Fruit fly (Drosophila melanogaster): ENCODE measurements around the gene Lasp.

Lasp gene

dm6 chr3L:16711430-16712228, at the start of gene Lasp, which contains the start of the genes CG43954 and Dab:
TSS of gene Lasp (minus strand) at chr3L:16711677.
TSS of gene CG43954 (minus strand) at chr3L:16711677.
TSS of gene Dab (plus strand) at chr3L:16712126.
- TF ChIP-seq CG17801 (GFP tag; optimal IDR thresholded peaks at IDR 0.05; ENCODE audit: partially characterized antibody): peak; percentile 63

- TF ChIP-seq CG17801 (GFP tag; optimal IDR thresholded peaks at IDR 0.05; ENCODE audit: partially characterized antibody): no peak
Observed at dm6 chr3L:16760274-16760673, 48.8 kb upstream of the Lasp start.

DNA sequence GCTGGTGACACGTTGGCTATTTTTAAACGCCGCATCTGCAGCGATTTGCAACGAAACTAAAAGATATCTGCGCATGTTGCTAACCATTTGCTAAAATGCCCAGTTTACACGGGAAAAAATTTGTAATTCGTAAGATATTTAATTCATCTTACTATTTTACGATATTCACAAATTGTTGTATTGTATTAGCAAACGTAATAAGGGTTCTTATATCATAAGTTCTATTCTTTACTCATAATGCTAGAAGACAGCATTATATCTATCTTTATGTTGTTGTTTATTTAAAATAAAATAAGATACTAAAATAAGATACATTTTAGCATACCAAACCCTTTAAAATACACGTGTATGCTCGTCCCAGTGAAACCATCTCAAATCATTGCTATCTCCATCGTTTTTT, 48.0 kb upstream of the Lasp start:
- no peak for TF ChIP-seq CG17801 (GFP tag; optimal IDR thresholded peaks at IDR 0.05; ENCODE audit: partially characterized antibody)

DNA sequence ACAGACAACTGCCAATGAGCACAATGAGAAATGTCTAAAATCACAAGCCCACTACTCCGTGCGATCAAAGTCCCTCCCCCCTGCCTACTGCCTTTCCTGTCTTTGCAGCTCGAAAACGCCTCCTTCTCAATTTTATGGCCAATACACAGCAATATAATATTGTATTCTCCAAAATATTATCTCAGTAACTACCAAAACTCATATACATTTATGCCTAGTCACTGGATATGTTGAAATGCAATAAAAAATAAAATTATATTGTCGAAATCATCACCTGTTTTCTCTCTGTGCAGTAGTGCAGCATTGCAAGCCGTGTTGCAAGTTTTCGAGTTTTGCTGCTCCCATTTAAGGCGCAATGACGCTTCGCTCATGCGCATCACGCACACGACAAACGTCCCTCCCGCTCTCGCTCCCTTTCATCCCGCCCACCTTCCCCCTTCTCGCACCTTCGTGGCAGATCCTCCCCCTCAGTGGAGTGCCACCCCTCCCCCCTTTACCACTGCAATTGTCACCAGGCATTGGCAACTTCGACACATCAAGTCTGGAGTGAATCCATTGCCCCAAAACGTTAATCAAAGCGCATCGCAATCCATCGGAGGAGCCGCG, 47.1 kb upstream of the Lasp start:
- no peak for TF ChIP-seq CG17801 (GFP tag; optimal IDR thresholded peaks at IDR 0.05; ENCODE audit: partially characterized antibody)

- no peak for TF ChIP-seq CG17801 (GFP tag; optimal IDR thresholded peaks at IDR 0.05; ENCODE audit: partially characterized antibody)
Observed at dm6 chr3L:16755189-16755588, 43.7 kb upstream of the Lasp start, which contains the start of gene CG42852. TSS of gene CG42852 (plus strand) at chr3L:16755489.

dm6 chr3L:16752402-16753096, 41.1 kb upstream of the Lasp start:
- no peak for TF ChIP-seq CG17801 (GFP tag; optimal IDR thresholded peaks at IDR 0.05; ENCODE audit: partially characterized antibody)

DNA sequence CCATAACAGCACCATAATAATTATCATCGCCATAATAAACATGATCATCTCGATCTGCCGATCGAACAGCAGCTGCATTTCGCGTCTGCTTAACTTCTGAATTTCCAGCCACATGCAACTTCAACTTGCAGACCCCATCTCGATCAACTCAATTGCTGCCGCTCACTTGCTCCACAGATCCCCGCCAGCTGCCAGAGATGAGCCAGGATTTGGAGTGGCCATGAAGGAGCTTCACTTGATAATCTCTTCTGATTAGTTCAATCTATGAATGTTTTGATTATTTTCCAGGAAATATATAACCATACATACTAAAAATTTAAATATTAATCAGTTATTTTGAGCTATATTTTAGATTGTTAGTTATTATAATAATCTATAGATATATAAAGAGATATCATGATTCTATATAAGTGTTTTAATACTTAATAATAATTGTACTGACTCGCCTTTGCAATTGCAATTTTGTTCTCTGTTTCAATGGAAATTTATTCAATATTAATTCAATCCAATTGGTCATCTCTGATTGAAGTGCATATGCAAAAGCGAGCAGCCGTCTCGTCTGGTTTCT, 40.1 kb upstream of the Lasp start:
- no peak for TF ChIP-seq CG17801 (GFP tag; optimal IDR thresholded peaks at IDR 0.05; ENCODE audit: partially characterized antibody)

DNA sequence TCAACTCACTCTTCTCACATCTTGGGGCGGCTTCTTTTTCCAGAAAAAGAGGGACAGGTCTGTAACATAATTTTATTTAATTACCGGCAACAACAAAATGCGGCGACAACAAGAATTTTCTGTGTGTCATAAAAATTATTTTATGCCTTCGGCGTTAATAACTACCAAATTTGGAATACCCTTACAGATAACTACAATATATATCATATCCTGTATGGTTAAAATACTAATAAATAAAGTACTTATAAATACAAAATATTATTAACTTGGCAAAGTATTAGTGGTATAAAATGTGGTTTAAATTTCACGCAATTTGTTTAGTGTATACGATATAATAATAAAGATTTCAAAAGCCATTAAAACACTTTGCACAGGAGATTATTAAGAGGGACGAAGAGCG, 39.3 kb upstream of the Lasp start:
- no peak for TF ChIP-seq CG17801 (GFP tag; optimal IDR thresholded peaks at IDR 0.05; ENCODE audit: partially characterized antibody)

dm6 chr3L:16749726-16750125, 38.2 kb upstream of the Lasp start:
- TF ChIP-seq CG17801 (GFP tag; optimal IDR thresholded peaks at IDR 0.05; ENCODE audit: partially characterized antibody): no peak

dm6 chr3L:16748343-16748742, 36.9 kb upstream of the Lasp start:
- no peak for TF ChIP-seq CG17801 (GFP tag; optimal IDR thresholded peaks at IDR 0.05; ENCODE audit: partially characterized antibody)

DNA sequence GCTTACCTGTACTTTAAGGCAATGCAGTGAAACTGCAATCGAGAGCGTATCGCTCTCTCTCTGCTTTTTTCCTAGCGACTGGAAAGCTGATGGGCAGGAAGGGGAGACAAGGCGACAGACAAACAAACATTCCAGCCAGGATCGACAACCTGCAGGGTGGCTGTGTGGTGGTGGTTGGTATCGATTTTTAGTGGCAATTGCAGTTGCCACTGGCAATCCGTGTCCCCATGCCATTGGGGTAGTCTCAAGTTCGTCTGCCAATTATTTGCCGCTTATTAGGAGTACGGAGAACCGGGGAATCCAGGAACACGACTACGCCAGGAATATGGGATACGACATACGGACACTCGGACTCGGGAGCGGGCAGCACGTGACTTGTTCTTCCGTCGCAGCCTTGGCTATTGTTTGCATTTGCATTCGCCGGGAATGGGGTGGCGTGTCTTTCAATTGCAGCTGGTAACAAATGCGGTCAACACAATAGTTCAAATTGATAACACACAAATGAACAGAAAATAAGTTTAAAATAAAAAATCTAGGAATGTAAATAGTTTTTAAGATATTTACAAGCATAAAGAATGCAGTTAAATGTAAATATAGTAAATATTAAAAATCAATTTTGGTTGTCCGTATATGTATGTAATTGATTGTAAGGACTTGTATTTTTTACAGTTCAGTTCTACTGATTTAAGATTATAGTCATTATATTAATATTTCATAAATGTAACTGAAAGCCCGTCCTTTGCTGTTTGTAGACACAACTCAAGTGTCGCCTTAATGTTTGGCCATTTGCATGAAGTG, 35.3 kb upstream of the Lasp start:
- TF ChIP-seq CG17801 (GFP tag; optimal IDR thresholded peaks at IDR 0.05; ENCODE audit: partially characterized antibody): no peak

DNA sequence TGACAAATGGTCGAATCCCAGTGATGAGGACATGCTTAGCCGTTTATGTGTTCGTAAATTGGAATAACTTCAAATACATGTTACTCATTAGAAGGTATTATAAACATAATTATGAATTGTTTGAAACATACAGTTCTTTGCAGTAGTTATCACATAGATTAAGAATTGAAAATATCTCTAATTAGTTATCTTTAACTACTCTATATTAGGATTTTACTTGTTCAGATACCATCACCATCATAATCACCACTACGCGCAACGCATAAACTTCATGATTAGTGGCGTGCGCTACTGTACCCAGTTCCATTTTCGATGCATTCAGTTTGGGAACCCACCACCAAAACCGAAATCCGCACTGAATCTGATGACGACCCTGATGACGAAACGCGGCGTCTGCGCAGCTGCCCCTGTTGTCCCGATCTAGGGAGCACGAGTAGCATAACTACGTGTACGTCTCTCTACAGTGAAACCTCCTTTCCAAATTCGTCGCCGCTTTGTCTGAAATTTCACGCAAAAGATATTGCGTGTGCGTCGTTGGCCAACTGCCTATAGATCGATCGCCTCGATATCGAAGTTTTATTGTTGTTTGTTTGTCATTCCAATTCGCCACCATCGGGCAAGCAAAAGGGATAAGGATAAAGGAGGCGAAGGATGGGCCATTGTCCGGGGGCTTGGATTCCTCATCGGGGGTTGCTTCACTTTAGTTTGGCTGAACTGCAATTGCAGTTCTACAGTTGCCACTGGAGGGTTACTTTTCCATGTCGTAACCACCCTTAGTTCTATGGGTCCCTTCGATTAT, 32.6 kb upstream of the Lasp start:
- no peak for TF ChIP-seq CG17801 (GFP tag; optimal IDR thresholded peaks at IDR 0.05; ENCODE audit: partially characterized antibody)

DNA sequence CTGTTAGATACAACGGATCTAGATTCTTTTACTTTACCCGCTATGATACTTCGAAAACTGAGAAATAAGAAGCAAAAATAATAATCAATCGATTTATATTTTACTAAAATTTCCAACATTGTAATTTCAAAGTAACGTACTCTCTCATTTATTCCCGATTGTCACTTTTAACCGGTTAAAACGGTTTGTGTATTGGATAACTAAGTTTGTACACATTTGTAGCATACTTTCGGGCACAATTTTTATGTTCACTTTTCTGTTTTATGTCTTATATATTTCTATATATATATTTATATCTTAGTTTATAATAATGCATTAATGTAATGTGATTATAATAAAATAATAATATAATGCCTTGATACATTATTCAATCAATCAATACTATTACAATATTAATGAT, 30.2 kb upstream of the Lasp start:
- no peak for TF ChIP-seq CG17801 (GFP tag; optimal IDR thresholded peaks at IDR 0.05; ENCODE audit: partially characterized antibody)

DNA sequence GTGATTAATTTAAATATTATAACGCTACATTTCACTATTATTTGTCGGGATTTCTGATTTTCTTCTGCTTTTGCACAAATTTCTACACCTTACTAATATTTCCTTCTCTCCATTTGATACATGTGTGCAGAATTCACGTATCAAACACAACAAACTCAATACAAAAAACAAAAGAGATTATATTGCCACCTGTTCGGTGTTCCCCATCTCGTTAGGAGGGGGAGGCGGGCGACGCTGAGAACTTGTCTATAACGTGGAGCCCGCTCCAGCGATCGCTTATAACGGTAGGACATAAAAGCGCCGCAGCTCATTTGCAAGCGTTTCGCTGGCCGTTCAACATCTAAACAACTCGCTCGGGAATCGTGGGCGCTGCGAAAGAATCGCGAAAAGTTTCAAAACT, 21.8 kb upstream of the Lasp start, which contains the start of gene CG9701:
CG9701 (plus strand) TSS at position 301 of the 400 bp plus-strand sequence.
- no peak for TF ChIP-seq CG17801 (GFP tag; optimal IDR thresholded peaks at IDR 0.05; ENCODE audit: partially characterized antibody)
